Worm (Caenorhabditis elegans) whole organism, mixed stage, embryonic: ENCODE results near the gene srlf-32.
A peak's percentile ranks its signal among the peaks of the same experiment; 100 is the strongest.

Experiments
- bed-3 ChIP-seq: fragments of 200-800 bp; sonication (Bioruptor generic); optimal IDR thresholded peaks from 3 replicates; lab custom pipeline; 2018; ENCODE audit warnings: mild to moderate bottlenecking, missing genetic modification characterization, moderate library complexity, missing compliant biosample characterization
- blmp-1 ChIP-seq: fragments of 150-350 bp; optimal IDR thresholded peaks from 2 replicates; lab custom pipeline; 2014; ENCODE audit warnings: missing biosample characterization, missing genetic modification characterization
- ceh-39 ChIP-seq: fragments of 150-350 bp; optimal IDR thresholded peaks from 2 replicates; lab custom pipeline; 2014; ENCODE audit warnings: missing biosample characterization, missing genetic modification characterization
- ceh-43 ChIP-seq: fragments of 200-800 bp; sonication (Bioruptor generic); optimal IDR thresholded peaks from 2 replicates; lab custom pipeline; 2018; ENCODE audit warnings: mild to moderate bottlenecking, missing genetic modification characterization, moderate library complexity, missing compliant biosample characterization
- ceh-83 ChIP-seq: fragments of 200-800 bp; sonication (Bioruptor generic); optimal IDR thresholded peaks from 2 replicates; lab custom pipeline; 2018; ENCODE audit warnings: mild to moderate bottlenecking, missing genetic modification characterization, missing compliant biosample characterization
- elt-1 ChIP-seq: sonication (generic microtip); optimal IDR thresholded peaks from 2 replicates; lab custom pipeline; 2017; ENCODE audit warnings: missing genetic modification characterization, mild to moderate bottlenecking, missing compliant biosample characterization, antibody characterized with exemption, moderate library complexity, borderline replicate concordance; ENCODE audit not compliant: insufficient read depth
- elt-3 ChIP-seq: fragments of 150-350 bp; optimal IDR thresholded peaks from 2 replicates; lab custom pipeline; 2014; ENCODE audit warnings: missing biosample characterization, missing genetic modification characterization
- flh-1 ChIP-seq: fragments of 200-800 bp; sonication (Bioruptor generic); optimal IDR thresholded peaks from 2 replicates; lab custom pipeline; 2018; ENCODE audit warnings: mild to moderate bottlenecking, missing genetic modification characterization, moderate library complexity, missing compliant biosample characterization
- ham-2 ChIP-seq: fragments of 200-800 bp; sonication (Bioruptor generic); optimal IDR thresholded peaks from 2 replicates; lab custom pipeline; 2018; ENCODE audit warnings: mild to moderate bottlenecking, missing genetic modification characterization, missing compliant biosample characterization
- hlh-1 ChIP-seq: fragments of 150-350 bp; optimal IDR thresholded peaks from 2 replicates; lab custom pipeline; 2014; ENCODE audit warnings: missing biosample characterization, missing genetic modification reagents, missing genetic modification characterization
- lin-32 ChIP-seq: fragments of 200-800 bp; sonication (Bioruptor generic); optimal IDR thresholded peaks from 2 replicates; lab custom pipeline; 2018; ENCODE audit warnings: mild to moderate bottlenecking, missing genetic modification characterization, missing compliant biosample characterization
- lsy-2 ChIP-seq: fragments of 150-350 bp; optimal IDR thresholded peaks from 2 replicates; lab custom pipeline; 2014; ENCODE audit warnings: missing biosample characterization, missing genetic modification characterization
- mab-5 ChIP-seq: fragments of 150-350 bp; optimal IDR thresholded peaks from 2 replicates; lab custom pipeline; 2014; ENCODE audit warnings: missing biosample characterization, missing genetic modification characterization
- mls-2 ChIP-seq: sonication (generic microtip); optimal IDR thresholded peaks from 2 replicates; lab custom pipeline; 2016; ENCODE audit warnings: mild to moderate bottlenecking, missing genetic modification characterization, moderate library complexity, missing compliant biosample characterization
- nhr-12 ChIP-seq: fragments of 150-350 bp; optimal IDR thresholded peaks from 2 replicates; lab custom pipeline; 2014; ENCODE audit warnings: missing biosample characterization, missing genetic modification characterization
- nhr-2 ChIP-seq: fragments of 150-350 bp; optimal IDR thresholded peaks from 2 replicates; lab custom pipeline; 2014; ENCODE audit warnings: missing biosample characterization, missing genetic modification characterization
- nhr-237 ChIP-seq: fragments of 150-350 bp; optimal IDR thresholded peaks from 2 replicates; lab custom pipeline; 2014; ENCODE audit warnings: missing biosample characterization, missing genetic modification characterization
- nhr-28 ChIP-seq: fragments of 150-350 bp; optimal IDR thresholded peaks from 2 replicates; lab custom pipeline; 2014; ENCODE audit warnings: missing biosample characterization, missing genetic modification characterization
- nhr-76 ChIP-seq: sonication (generic microtip); optimal IDR thresholded peaks from 2 replicates; lab custom pipeline; 2017; ENCODE audit warnings: missing biosample characterization, missing genetic modification characterization
- pha-4 ChIP-seq: fragments of 150-350 bp; optimal IDR thresholded peaks from 2 replicates; lab custom pipeline; 2018; ENCODE audit warnings: missing biosample characterization, missing genetic modification reagents, missing genetic modification characterization
- sem-2 ChIP-seq: fragments of 200-800 bp; sonication (Bioruptor generic); optimal IDR thresholded peaks from 2 replicates; lab custom pipeline; 2018; ENCODE audit warnings: mild to moderate bottlenecking, missing genetic modification characterization, missing compliant biosample characterization
- snpc-4 ChIP-seq: fragments of 150-350 bp; optimal IDR thresholded peaks from 2 replicates; lab custom pipeline; 2014; ENCODE audit warnings: missing biosample characterization, missing genetic modification characterization
- sptf-1 ChIP-seq: sonication (generic microtip); optimal IDR thresholded peaks from 2 replicates; lab custom pipeline; 2017; ENCODE audit warnings: mild to moderate bottlenecking, missing genetic modification characterization, moderate library complexity, missing compliant biosample characterization
- unc-120 ChIP-seq: sonication (generic microtip); optimal IDR thresholded peaks from 2 replicates; lab custom pipeline; 2017; ENCODE audit warnings: missing genetic modification characterization, missing compliant biosample characterization; ENCODE audit not compliant: poor library complexity, severe bottlenecking
- unc-39 ChIP-seq: fragments of 150-350 bp; optimal IDR thresholded peaks from 2 replicates; lab custom pipeline; 2014; ENCODE audit warnings: missing biosample characterization, missing genetic modification characterization
- unc-62 ChIP-seq: fragments of 150-350 bp; optimal IDR thresholded peaks from 2 replicates; lab custom pipeline; 2014; ENCODE audit warnings: missing biosample characterization, missing genetic modification reagents, missing genetic modification characterization
- zip-8 ChIP-seq: fragments of 150-350 bp; optimal IDR thresholded peaks from 2 replicates; lab custom pipeline; 2014; ENCODE audit warnings: missing biosample characterization, missing genetic modification characterization
- ztf-11 ChIP-seq: fragments of 150-350 bp; optimal IDR thresholded peaks from 2 replicates; lab custom pipeline; 2014; ENCODE audit warnings: missing biosample characterization, missing genetic modification characterization

Gene srlf-32

DNA sequence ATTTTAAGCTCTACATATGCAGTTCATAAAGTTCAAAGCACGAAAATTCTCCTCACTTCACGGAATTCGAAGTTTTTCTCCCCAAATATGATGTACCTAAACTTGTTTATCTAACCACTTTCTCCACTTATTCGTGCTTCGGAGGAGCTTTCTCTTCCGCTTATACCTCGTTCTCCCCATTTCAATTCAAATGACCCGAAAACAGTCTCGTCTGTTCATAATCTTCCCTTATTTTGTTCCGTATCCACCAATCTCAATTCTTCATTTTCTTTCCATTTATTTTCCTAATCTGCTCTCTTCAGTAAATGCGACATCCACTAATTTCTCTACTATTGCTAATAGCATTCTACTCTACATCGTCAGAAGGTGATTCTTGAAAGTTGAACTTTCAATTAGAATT, 40.5 kb upstream of the srlf-32 start, which contains the start of gene let-653:
let-653 (plus strand) TSS at position 301 of the 400 bp plus-strand sequence.
- TF ChIP-seq nhr-237 (tag; lab: Kevin White, UChicago) = no peak
- peak; percentile 27 for TF ChIP-seq blmp-1 (tag; lab: Kevin White, UChicago)
- TF ChIP-seq, all 35 proteins: peak for 1

DNA sequence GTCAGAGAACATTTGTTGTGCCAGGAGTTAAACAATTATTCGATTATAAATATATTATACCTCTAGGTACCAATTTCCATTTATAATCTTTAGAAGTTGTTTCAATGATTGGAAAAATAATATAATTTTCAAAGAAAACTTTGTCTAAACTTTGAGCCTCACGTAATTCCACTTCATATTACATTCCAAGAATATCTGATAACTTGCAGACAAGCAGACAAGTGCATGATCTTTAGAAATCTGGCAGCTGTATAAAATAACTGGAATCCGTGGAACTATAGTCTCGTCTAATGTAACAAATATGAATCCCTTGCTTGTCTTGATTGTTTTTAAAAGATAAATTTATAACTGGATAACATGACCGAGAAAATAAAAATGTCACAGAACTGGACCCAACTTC, 33.3 kb upstream of the srlf-32 start:
- no peak for TF ChIP-seq sem-2 (GFP tag; lab: Kevin White, UChicago)

DNA sequence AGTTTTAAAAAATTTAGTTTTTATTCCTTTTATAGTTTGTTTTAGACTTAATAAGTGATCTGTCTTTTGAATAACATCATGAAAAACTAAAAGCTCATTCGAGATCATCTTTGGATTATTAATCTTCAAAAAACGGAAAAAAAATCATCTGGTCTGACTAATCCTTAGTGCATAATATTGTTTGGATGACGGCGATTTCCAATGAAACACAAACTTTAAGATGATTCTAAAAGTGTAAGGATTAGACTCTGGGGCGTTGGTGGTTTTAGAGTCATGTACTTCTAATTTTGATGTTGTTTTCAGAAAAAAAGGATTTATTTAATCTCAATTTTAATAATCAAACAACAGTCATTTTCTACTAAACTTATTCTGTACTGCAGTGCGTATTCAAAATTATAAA, 32.5 kb upstream of the srlf-32 start:
- TF ChIP-seq ceh-43 (GFP tag; lab: Kevin White, UChicago) (no peak), elt-3 (tag; lab: Kevin White, UChicago) (no peak), zip-8 (tag; lab: Kevin White, UChicago) (no peak), nhr-76 (tag; lab: Kevin White, UChicago) (no peak), lsy-2 (tag; lab: Kevin White, UChicago) (no peak), unc-120 (tag; lab: Kevin White, UChicago) (no peak), ceh-83 (GFP tag; lab: Kevin White, UChicago) (no peak), nhr-28 (no peak), flh-1 (no peak), sptf-1 (tag; lab: Kevin White, UChicago) (no peak), ham-2 (GFP tag; lab: Kevin White, UChicago) (no peak), blmp-1 (tag; lab: Kevin White, UChicago) (no peak), bed-3 (GFP tag; lab: Kevin White, UChicago) (no peak), ztf-11 (tag; lab: Kevin White, UChicago) (no peak), mls-2 (tag; lab: Kevin White, UChicago) (no peak), snpc-4 (tag; lab: Kevin White, UChicago) (no peak), pha-4 (tag; lab: Kevin White, UChicago) (no peak), mab-5 (tag; lab: Kevin White, UChicago) (no peak), unc-39 (tag; lab: Kevin White, UChicago) (no peak), hlh-1 (tag; lab: Kevin White, UChicago) (no peak)
- TF ChIP-seq, all 35 proteins: peak for 0

DNA sequence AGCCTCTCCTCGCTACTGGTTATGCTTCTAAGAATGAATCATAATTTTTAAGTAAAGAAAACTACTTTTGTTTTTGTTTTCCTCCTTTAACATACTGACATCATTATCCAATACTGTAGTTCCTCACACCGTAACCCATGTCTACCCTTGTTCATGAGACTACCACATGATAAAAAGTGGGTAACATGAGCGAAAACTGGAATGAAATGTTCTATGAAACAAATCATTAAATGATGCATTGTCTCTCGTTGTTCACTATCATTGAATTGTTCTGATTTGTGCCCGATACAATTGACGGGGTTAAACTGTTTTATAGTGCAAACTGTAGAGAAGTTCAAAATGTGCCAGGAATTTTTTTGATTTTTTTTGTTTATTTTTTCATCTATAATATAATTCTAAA, 28.1 kb upstream of the srlf-32 start:
- TF ChIP-seq ceh-39 (tag; lab: Kevin White, UChicago) = no peak
- no peak for TF ChIP-seq nhr-76 (tag; lab: Kevin White, UChicago)
- no peak for TF ChIP-seq unc-39 (tag; lab: Kevin White, UChicago)
- TF ChIP-seq mab-5 (tag; lab: Kevin White, UChicago) = no peak
- TF ChIP-seq lin-32 (GFP tag; lab: Kevin White, UChicago) = no peak
- no peak for TF ChIP-seq lsy-2 (tag; lab: Kevin White, UChicago)
- no peak for TF ChIP-seq nhr-12 (tag; lab: Kevin White, UChicago)
- TF ChIP-seq bed-3 (GFP tag; lab: Kevin White, UChicago) = no peak
- TF ChIP-seq pha-4 (tag; lab: Kevin White, UChicago) = no peak

DNA sequence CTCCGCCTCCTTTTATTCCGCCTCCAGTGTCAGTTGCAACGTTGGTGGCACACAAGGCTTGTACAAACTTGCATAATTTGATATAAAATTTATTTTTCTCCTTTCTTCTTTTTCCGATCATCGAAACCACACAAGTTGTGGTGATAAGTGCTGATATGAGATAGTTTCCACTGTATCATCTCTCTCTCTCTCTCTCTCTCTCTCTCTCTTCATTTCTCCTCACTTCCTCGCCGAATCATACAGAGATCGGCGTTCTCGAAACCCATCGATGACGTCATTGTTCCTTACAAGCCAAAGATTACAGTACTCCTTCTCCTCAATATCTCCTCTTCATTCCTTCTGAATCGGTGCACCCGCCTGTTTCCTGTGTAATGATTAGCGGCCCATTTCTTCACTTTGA, 26.5 kb upstream of the srlf-32 start, which contains the start of gene nhr-43:
nhr-43 (plus strand) TSS at position 233 of the 400 bp plus-strand sequence.
- peak; percentile 12 for TF ChIP-seq ham-2 (GFP tag; lab: Kevin White, UChicago)
- no peak for TF ChIP-seq ztf-11 (tag; lab: Kevin White, UChicago)

DNA sequence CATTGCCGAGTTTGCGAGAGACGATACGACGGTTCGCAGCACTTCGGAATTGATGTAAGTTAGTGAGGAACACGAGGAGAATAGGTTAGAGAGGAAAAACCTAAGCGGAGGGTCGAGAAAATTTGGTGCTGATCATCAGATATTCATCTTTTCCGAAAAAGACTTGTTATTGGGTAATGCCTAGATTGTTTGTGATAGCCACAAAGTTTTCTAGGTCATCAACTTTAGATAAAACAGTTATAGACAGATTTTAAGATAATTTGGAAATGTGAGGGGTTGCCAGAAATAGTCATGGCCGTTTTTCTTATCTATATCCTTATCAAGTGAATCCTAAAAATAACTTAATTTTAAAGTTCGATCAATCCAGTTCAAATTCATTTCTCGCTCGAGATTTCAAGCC, 25.4 kb upstream of the srlf-32 start:
- TF ChIP-seq sem-2 (GFP tag; lab: Kevin White, UChicago) = no peak
- TF ChIP-seq nhr-2 (tag; lab: Kevin White, UChicago) = no peak
- TF ChIP-seq ceh-39 (tag; lab: Kevin White, UChicago) = no peak
- TF ChIP-seq elt-1 (tag; lab: Kevin White, UChicago) = peak; percentile 66
- TF ChIP-seq unc-120 (tag; lab: Kevin White, UChicago) = no peak

DNA sequence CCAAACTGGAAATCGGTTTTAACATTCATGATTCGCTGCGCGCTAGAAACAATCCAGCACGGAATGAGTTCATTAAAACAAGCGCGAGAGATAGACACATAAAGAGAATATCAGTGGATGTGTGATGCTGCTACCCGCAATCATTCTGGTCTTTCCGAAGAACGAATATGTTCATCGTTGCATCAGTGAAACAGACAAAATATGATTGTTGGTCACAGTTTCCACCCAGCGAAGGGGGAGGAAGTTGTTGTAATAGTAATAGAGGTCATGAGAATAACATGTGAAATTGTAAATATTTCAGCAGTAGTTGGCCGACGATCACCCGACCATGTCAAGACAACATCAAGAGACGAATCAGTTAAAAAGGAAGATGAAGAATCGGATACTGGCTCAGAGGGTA, 24.6 kb upstream of the srlf-32 start:
- TF ChIP-seq snpc-4 (tag; lab: Kevin White, UChicago) = no peak
- TF ChIP-seq lin-32 (GFP tag; lab: Kevin White, UChicago) = no peak
- TF ChIP-seq bed-3 (GFP tag; lab: Kevin White, UChicago) = no peak
- no peak for TF ChIP-seq ham-2 (GFP tag; lab: Kevin White, UChicago)
- TF ChIP-seq sem-2 (GFP tag; lab: Kevin White, UChicago) = no peak
- TF ChIP-seq elt-3 (tag; lab: Kevin White, UChicago) = no peak
- no peak for TF ChIP-seq ceh-39 (tag; lab: Kevin White, UChicago)
- no peak for TF ChIP-seq unc-39 (tag; lab: Kevin White, UChicago)
- no peak for TF ChIP-seq mab-5 (tag; lab: Kevin White, UChicago)
- TF ChIP-seq pha-4 (tag; lab: Kevin White, UChicago) = no peak
- TF ChIP-seq ceh-83 (GFP tag; lab: Kevin White, UChicago) = no peak
- TF ChIP-seq zip-8 (tag; lab: Kevin White, UChicago) = no peak
- TF ChIP-seq unc-62 (GFP tag; lab: Kevin White, UChicago) = no peak
- no peak for TF ChIP-seq ztf-11 (tag; lab: Kevin White, UChicago)
